Worm (Caenorhabditis elegans) whole organism, early embryonic: ENCODE data around the gene frpr-13.
"Not testable (repeated sequence)": the region's sequence is repeated elsewhere in the genome, so short reads cannot be mapped to it uniquely, and the experiment has no call there.

Source experiments
- B0310.2 ChIP-seq: sonication (generic microtip); optimal IDR thresholded peaks from 2 replicates; lab custom pipeline; 2016; ENCODE audit warnings: mild to moderate bottlenecking, missing genetic modification characterization, missing compliant biosample characterization
- F13C5.2 ChIP-seq: sonication (generic microtip); optimal IDR thresholded peaks from 2 replicates; lab custom pipeline; 2017; ENCODE audit warnings: mild to moderate bottlenecking, missing genetic modification characterization, inconsistent platforms, missing compliant biosample characterization
- aly-1 ChIP-seq: sonication (generic microtip); optimal IDR thresholded peaks from 2 replicates; lab custom pipeline; 2016; ENCODE audit warnings: missing genetic modification characterization, missing compliant biosample characterization
- ama-1 ChIP-seq: fragments of 150-350 bp; optimal IDR thresholded peaks from 2 replicates; lab custom pipeline; 2014
- ceh-13 ChIP-seq: fragments of 200-800 bp; sonication (Bioruptor generic); optimal IDR thresholded peaks from 2 replicates; lab custom pipeline; 2018; ENCODE audit warnings: mild to moderate bottlenecking, missing genetic modification characterization, missing compliant biosample characterization
- ceh-36 ChIP-seq: sonication (generic microtip); optimal IDR thresholded peaks from 2 replicates; lab custom pipeline; 2016; ENCODE audit warnings: missing genetic modification characterization, inconsistent platforms, missing compliant biosample characterization
- ets-7 ChIP-seq: sonication (generic microtip); optimal IDR thresholded peaks from 2 replicates; lab custom pipeline; 2016; ENCODE audit warnings: missing genotype, missing genetic modification characterization, missing compliant biosample characterization
- flt-1 ChIP-seq: fragments of 200-800 bp; sonication (Bioruptor generic); IDR thresholded peaks from 2 replicates; pipeline ENCODE4 v1.3.6; 2022; ENCODE audit warnings: missing genetic modification characterization, missing compliant biosample characterization
- hmbx-1 ChIP-seq: sonication (generic microtip); optimal IDR thresholded peaks from 2 replicates; lab custom pipeline; 2016; ENCODE audit warnings: mild to moderate bottlenecking, missing genetic modification characterization, missing compliant biosample characterization
- hmg-4 ChIP-seq: fragments of 200-800 bp; sonication (Bioruptor generic); optimal IDR thresholded peaks from 2 replicates; lab custom pipeline; 2018; ENCODE audit warnings: mild to moderate bottlenecking, missing genetic modification characterization, missing compliant biosample characterization
- hnd-1 ChIP-seq: sonication (generic microtip); optimal IDR thresholded peaks from 2 replicates; lab custom pipeline; 2016; ENCODE audit warnings: missing genetic modification characterization, missing compliant biosample characterization
- pes-1 ChIP-seq: fragments of 200-800 bp; sonication (Bioruptor generic); IDR thresholded peaks from 2 replicates; pipeline ENCODE4 v1.3.6; 2022; ENCODE audit warnings: missing genetic modification reagents, missing genetic modification characterization, missing compliant biosample characterization
- scrt-1 ChIP-seq: fragments of 200-800 bp; sonication (Bioruptor generic); IDR thresholded peaks from 2 replicates; pipeline ENCODE4 v1.3.6; 2022; ENCODE audit warnings: missing genetic modification characterization, missing compliant biosample characterization
- sea-1 ChIP-seq: fragments of 200-800 bp; sonication (Bioruptor generic); conservative IDR thresholded peaks from 2 replicates; pipeline ENCODE4 v1.3.6; 2022; ENCODE audit warnings: missing genetic modification characterization, missing compliant biosample characterization
- tbx-11 ChIP-seq: fragments of 200-800 bp; sonication (Bioruptor generic); IDR thresholded peaks from 2 replicates; pipeline ENCODE4 v1.3.6; 2022; ENCODE audit warnings: missing genetic modification characterization, missing compliant biosample characterization
- tbx-37 ChIP-seq: fragments of 200-800 bp; sonication (Bioruptor generic); conservative IDR thresholded peaks from 2 replicates; pipeline ENCODE4 v1.3.6; 2022; ENCODE audit warnings: missing genetic modification reagents, missing genetic modification characterization, missing compliant biosample characterization
- tra-4 ChIP-seq: sonication (generic microtip); optimal IDR thresholded peaks from 2 replicates; lab custom pipeline; 2017; ENCODE audit warnings: missing genetic modification characterization, missing compliant biosample characterization

Gene frpr-13

ce11 chrV:8898756-8899155 is at the start of gene frpr-13:
TSS of gene frpr-13 (plus strand) at chrV:8899056.
- TF ChIP-seq sea-1 (GFP tag; lab: Robert Waterston, UW) (no peak), ama-1 (lab: Kevin White, UChicago) (peak; percentile 54)

DNA sequence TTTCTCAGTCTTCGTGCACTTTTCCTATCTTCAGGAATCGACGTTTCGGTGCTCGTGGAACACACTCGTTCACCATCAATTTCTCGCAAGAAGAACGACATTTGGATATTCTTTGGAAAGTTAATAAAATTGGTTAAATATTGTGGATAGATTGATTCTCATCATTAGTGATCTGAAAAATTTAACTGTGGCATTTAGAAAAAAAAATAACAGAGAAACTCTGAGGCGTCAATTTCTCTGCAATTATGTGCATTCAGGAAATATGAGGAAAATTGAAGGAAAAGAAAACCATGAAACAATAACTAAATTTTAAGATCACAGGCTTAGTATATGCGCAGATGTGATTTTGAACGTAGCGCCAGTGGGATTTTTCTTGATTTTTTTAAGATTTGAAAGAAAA is 36.9 kb upstream of the frpr-13 start, which contains the start of gene F07B7.12:
F07B7.12 (minus strand) TSS at position 101 of the 400 bp plus-strand sequence.
- not testable (repeated sequence) for TF ChIP-seq ets-7, ceh-36, B0310.2 (tag; lab: Kevin White, UChicago)

DNA sequence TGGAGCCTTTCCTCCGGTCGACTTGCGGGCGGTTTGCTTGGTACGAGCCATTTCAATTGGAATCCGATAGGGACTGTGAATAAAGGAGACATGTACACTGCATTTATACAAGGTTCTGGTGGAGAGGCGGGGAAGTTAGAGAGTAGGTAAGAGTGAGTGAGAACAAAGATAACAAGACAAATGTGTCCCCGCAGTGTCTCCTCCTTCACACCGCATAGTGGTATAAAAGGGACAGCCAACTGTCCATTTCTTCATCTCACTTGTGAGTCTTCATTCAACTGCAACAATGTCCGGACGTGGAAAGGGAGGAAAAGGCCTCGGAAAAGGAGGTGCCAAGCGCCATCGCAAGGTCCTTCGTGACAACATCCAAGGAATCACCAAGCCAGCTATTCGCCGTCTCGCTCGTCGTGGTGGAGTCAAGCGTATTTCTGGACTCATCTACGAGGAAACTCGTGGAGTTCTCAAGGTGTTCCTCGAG is 875 bp upstream of the frpr-13 start, which contains the start of the genes his-17 and his-18:
his-17 (minus strand) TSS at position 51 of the 478 bp plus-strand sequence.
his-18 (plus strand) TSS at position 287 of the 478 bp plus-strand sequence.
- TF ChIP-seq tbx-37 (GFP tag; lab: Robert Waterston, UW) (peak; percentile 22; the same call in 1 of the 2 replicates), flt-1 (GFP tag; lab: Robert Waterston, UW) (peak; percentile 45; the same call in 1 of the 2 replicates), tbx-11 (peak; percentile 61; the same call in 1 of the 2 replicates), pes-1 (GFP tag; lab: Robert Waterston, UW) (peak; percentile 77), scrt-1 (GFP tag; lab: Robert Waterston, UW) (peak; percentile 56; the same call in 1 of the 2 replicates), sea-1 (GFP tag; lab: Robert Waterston, UW) (peak; percentile 73)

ce11 chrV:8902697-8903096 is 3.8 kb downstream of the frpr-13 start, which contains the start of gene frpr-12:
TSS of gene frpr-12 (plus strand) at chrV:8902997.
- TF ChIP-seq hmbx-1 (tag; lab: Kevin White, UChicago) (no peak), hnd-1 (tag; lab: Kevin White, UChicago) (no peak), sea-1 (GFP tag; lab: Robert Waterston, UW) (no peak), tbx-11 (no peak), aly-1 (no peak), pes-1 (GFP tag; lab: Robert Waterston, UW) (no peak), ama-1 (lab: Kevin White, UChicago) (no peak), ceh-13 (GFP tag; lab: Kevin White, UChicago) (no peak), flt-1 (GFP tag; lab: Robert Waterston, UW) (no peak)

ce11 chrV:8903916-8904315 is 5.1 kb downstream of the frpr-13 start:
- no peak for TF ChIP-seq ets-7 (tag; lab: Kevin White, UChicago)
- TF ChIP-seq flt-1 (GFP tag; lab: Robert Waterston, UW): no peak
- TF ChIP-seq F13C5.2 (tag; lab: Kevin White, UChicago): no peak
- TF ChIP-seq scrt-1 (GFP tag; lab: Robert Waterston, UW): no peak
- no peak for TF ChIP-seq ama-1 (lab: Kevin White, UChicago)
- no peak for TF ChIP-seq tra-4
- TF ChIP-seq hnd-1 (tag; lab: Kevin White, UChicago): no peak
- no peak for TF ChIP-seq B0310.2 (tag; lab: Kevin White, UChicago)
- TF ChIP-seq pes-1 (GFP tag; lab: Robert Waterston, UW): no peak

DNA sequence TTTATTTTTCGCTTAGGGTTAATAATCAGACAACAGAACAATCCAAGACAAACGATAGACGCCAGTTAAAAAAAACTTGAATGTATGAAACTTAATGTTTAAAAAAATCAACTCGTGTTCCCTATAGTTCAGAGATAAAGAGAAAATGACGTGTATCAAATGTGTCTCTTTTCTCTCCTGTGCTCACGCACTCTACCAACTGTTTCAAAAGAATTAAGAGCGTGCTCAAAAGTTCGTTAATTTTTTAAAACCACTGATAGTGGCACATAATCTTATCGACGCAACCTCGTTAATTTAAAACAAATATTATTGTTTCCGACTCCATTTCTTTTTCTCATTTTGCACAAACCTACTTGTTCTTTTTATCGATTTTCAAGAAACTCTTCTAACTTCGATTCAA is 6.8 kb downstream of the frpr-13 start:
- no peak for TF ChIP-seq ceh-36 (tag; lab: Kevin White, UChicago)
- TF ChIP-seq tbx-11: no peak
- TF ChIP-seq ceh-13 (GFP tag; lab: Kevin White, UChicago): no peak
- no peak for TF ChIP-seq ets-7 (tag; lab: Kevin White, UChicago)
- TF ChIP-seq F13C5.2 (tag; lab: Kevin White, UChicago): no peak
- no peak for TF ChIP-seq sea-1 (GFP tag; lab: Robert Waterston, UW)
- no peak for TF ChIP-seq hnd-1 (tag; lab: Kevin White, UChicago)
- no peak for TF ChIP-seq flt-1 (GFP tag; lab: Robert Waterston, UW)
- no peak for TF ChIP-seq B0310.2 (tag; lab: Kevin White, UChicago)
- no peak for TF ChIP-seq hmg-4 (GFP tag; lab: Kevin White, UChicago)
- no peak for TF ChIP-seq hmbx-1 (tag; lab: Kevin White, UChicago)
- no peak for TF ChIP-seq scrt-1 (GFP tag; lab: Robert Waterston, UW)

DNA sequence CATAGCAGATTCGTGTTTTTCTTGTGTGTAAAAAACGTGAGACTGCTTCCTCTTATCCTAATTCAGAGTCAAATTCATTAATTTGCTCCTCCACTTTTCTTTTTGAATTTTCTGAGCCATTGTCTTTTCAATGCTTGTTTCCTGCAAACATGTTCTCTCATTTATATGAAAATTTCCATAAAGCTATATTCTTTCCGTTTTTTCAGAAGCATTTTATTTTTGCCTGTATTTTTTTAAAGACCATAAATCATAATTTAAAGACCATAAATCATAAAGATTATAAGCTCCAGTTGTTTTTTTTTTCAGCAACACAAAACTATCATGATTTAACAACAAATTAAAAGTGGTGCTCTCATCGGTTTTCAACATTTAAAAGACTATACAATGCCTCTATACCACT is 8.0 kb downstream of the frpr-13 start, which contains the start of gene frpr-11:
frpr-11 (plus strand) TSS at position 301 of the 400 bp plus-strand sequence.
- no peak for TF ChIP-seq ceh-13 (GFP tag; lab: Kevin White, UChicago)
- TF ChIP-seq ama-1 (lab: Kevin White, UChicago): no peak
- TF ChIP-seq sea-1 (GFP tag; lab: Robert Waterston, UW): no peak
- TF ChIP-seq scrt-1 (GFP tag; lab: Robert Waterston, UW): no peak
- TF ChIP-seq hmbx-1 (tag; lab: Kevin White, UChicago): no peak
- TF ChIP-seq hnd-1 (tag; lab: Kevin White, UChicago): no peak
- no peak for TF ChIP-seq B0310.2 (tag; lab: Kevin White, UChicago)

- no peak for TF ChIP-seq ceh-13 (GFP tag; lab: Kevin White, UChicago)
- TF ChIP-seq ets-7 (tag; lab: Kevin White, UChicago): no peak
- no peak for TF ChIP-seq tbx-11
- TF ChIP-seq B0310.2 (tag; lab: Kevin White, UChicago): no peak
- TF ChIP-seq F13C5.2 (tag; lab: Kevin White, UChicago): no peak
- no peak for TF ChIP-seq aly-1
- TF ChIP-seq hmg-4 (GFP tag; lab: Kevin White, UChicago): no peak
- TF ChIP-seq tbx-37 (GFP tag; lab: Robert Waterston, UW): no peak
- TF ChIP-seq hnd-1 (tag; lab: Kevin White, UChicago): no peak
- no peak for TF ChIP-seq hmbx-1 (tag; lab: Kevin White, UChicago)
- TF ChIP-seq ama-1 (lab: Kevin White, UChicago): no peak
- no peak for TF ChIP-seq scrt-1 (GFP tag; lab: Robert Waterston, UW)
- no peak for TF ChIP-seq flt-1 (GFP tag; lab: Robert Waterston, UW)
- no peak for TF ChIP-seq tra-4
- no peak for TF ChIP-seq sea-1 (GFP tag; lab: Robert Waterston, UW)
These were observed 15.1 kb downstream of the frpr-13 start, which contains the start of gene mod-1 for ce11 chrV:8913940-8914339. TSS of gene mod-1 (minus strand) at chrV:8914040.
